Worm (Caenorhabditis elegans): ENCODE results near the gene C29F9.5.

- TF ChIP-seq dao-5 (tag; optimal IDR thresholded peaks at IDR 0.05) (no peak), him-1 (tag; optimal IDR thresholded peaks at IDR 0.05) (no peak)
Observed at ce11 chrIII:86316-86715, 31.0 kb upstream of the C29F9.5 start, which contains the start of gene attf-3.

Measured in whole organism, L4/young adult.